Fruit fly (Drosophila melanogaster) whole organism, adult: ENCODE measurements around the gene iav.

Experiments used
- CG7101 ChIP-seq: fragments of 200-800 bp; sonication (Bioruptor generic); optimal IDR thresholded peaks from 2 replicates; lab custom pipeline; 2018; ENCODE audit warnings: missing biosample characterization, mild to moderate bottlenecking, missing genetic modification characterization, moderate library complexity
- Clk ChIP-seq: fragments of 200-800 bp; sonication (Bioruptor generic); optimal IDR thresholded peaks from 2 replicates; lab custom pipeline; 2017; ENCODE audit warnings: missing biosample characterization, missing genetic modification characterization
- Hr96 ChIP-seq: fragments of 200-800 bp; sonication (Bioruptor generic); optimal IDR thresholded peaks from 2 replicates; lab custom pipeline; 2016; ENCODE audit warnings: missing biosample characterization, missing genetic modification characterization
- cnc ChIP-seq, 2 experiments: fragments of >200 bp; optimal IDR thresholded peaks; 2 replicates each; lab custom pipeline; 2017
- kay ChIP-seq: fragments of 200-800 bp; sonication (Bioruptor generic); peaks from one replicate; lab custom pipeline; 2016; ENCODE audit warnings: missing biosample characterization, missing genetic modification characterization, borderline replicate concordance
- ovo ChIP-seq: fragments of 200-800 bp; sonication (Bioruptor generic); optimal IDR thresholded peaks from 2 replicates; lab custom pipeline; 2016; ENCODE audit warnings: missing biosample characterization, missing genetic modification characterization
- pad ChIP-seq: fragments of 200-800 bp; sonication (Bioruptor generic); optimal IDR thresholded peaks from 3 replicates; lab custom pipeline; 2017; ENCODE audit warnings: missing biosample characterization, missing genetic modification characterization, mild to moderate bottlenecking, moderate library complexity, missing genetic modification reagents

DNA sequence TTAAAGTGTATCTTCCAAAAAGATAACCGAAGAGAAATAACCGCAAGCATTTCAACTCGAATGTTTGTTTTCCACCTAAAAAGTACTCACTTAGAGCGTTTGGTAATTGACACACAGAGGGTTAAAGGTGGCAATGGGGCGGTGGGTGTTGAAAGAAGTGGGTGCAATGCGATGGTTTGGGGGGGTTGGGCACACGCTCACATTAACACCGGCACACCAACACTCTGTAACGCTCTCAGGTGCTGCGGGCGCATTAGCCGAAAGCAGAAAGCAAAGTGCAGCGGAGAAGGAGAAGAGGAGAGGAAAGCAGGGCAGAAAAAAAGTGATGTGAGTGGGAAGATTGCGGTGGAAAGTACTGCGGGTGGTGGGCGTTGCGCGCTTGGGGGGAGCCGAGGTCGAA, 51.3 kb downstream of the iav start:
- TF ChIP-seq Clk (no peak), pad (GFP tag; lab: Kevin White, UChicago) (peak; percentile 14), kay (GFP tag; lab: Kevin White, UChicago) (no peak), cnc (optimal IDR thresholded peaks at IDR 0.05; lab: Kevin White, UChicago) (no peak), ovo (GFP tag; lab: Kevin White, UChicago) (no peak), Hr96 (GFP tag; lab: Kevin White, UChicago) (no peak), CG7101 (no peak)
